Worm (Caenorhabditis elegans) whole organism, early embryonic: Measurements from ENCODE around the gene K01A2.5.
A peak's percentile ranks its signal among the peaks of the same experiment; 100 is the strongest.

ENCODE experiments used
- B0310.2 ChIP-seq: sonication (generic microtip); optimal IDR thresholded peaks from 2 replicates; lab custom pipeline; 2016; ENCODE audit warnings: mild to moderate bottlenecking, missing genetic modification characterization, missing compliant biosample characterization
- F13C5.2 ChIP-seq: sonication (generic microtip); optimal IDR thresholded peaks from 2 replicates; lab custom pipeline; 2017; ENCODE audit warnings: mild to moderate bottlenecking, missing genetic modification characterization, inconsistent platforms, missing compliant biosample characterization
- aly-1 ChIP-seq: sonication (generic microtip); optimal IDR thresholded peaks from 2 replicates; lab custom pipeline; 2016; ENCODE audit warnings: missing genetic modification characterization, missing compliant biosample characterization
- ama-1 ChIP-seq: fragments of 150-350 bp; optimal IDR thresholded peaks from 2 replicates; lab custom pipeline; 2014
- ceh-13 ChIP-seq: fragments of 200-800 bp; sonication (Bioruptor generic); optimal IDR thresholded peaks from 2 replicates; lab custom pipeline; 2018; ENCODE audit warnings: mild to moderate bottlenecking, missing genetic modification characterization, missing compliant biosample characterization
- ceh-36 ChIP-seq: sonication (generic microtip); optimal IDR thresholded peaks from 2 replicates; lab custom pipeline; 2016; ENCODE audit warnings: missing genetic modification characterization, inconsistent platforms, missing compliant biosample characterization
- ets-7 ChIP-seq: sonication (generic microtip); optimal IDR thresholded peaks from 2 replicates; lab custom pipeline; 2016; ENCODE audit warnings: missing genotype, missing genetic modification characterization, missing compliant biosample characterization
- flt-1 ChIP-seq: fragments of 200-800 bp; sonication (Bioruptor generic); IDR thresholded peaks from 2 replicates; pipeline ENCODE4 v1.3.6; 2022; ENCODE audit warnings: missing genetic modification characterization, missing compliant biosample characterization
- hmbx-1 ChIP-seq: sonication (generic microtip); optimal IDR thresholded peaks from 2 replicates; lab custom pipeline; 2016; ENCODE audit warnings: mild to moderate bottlenecking, missing genetic modification characterization, missing compliant biosample characterization
- hmg-4 ChIP-seq: fragments of 200-800 bp; sonication (Bioruptor generic); optimal IDR thresholded peaks from 2 replicates; lab custom pipeline; 2018; ENCODE audit warnings: mild to moderate bottlenecking, missing genetic modification characterization, missing compliant biosample characterization
- hnd-1 ChIP-seq: sonication (generic microtip); optimal IDR thresholded peaks from 2 replicates; lab custom pipeline; 2016; ENCODE audit warnings: missing genetic modification characterization, missing compliant biosample characterization
- pes-1 ChIP-seq: fragments of 200-800 bp; sonication (Bioruptor generic); IDR thresholded peaks from 2 replicates; pipeline ENCODE4 v1.3.6; 2022; ENCODE audit warnings: missing genetic modification reagents, missing genetic modification characterization, missing compliant biosample characterization
- scrt-1 ChIP-seq: fragments of 200-800 bp; sonication (Bioruptor generic); IDR thresholded peaks from 2 replicates; pipeline ENCODE4 v1.3.6; 2022; ENCODE audit warnings: missing genetic modification characterization, missing compliant biosample characterization
- sea-1 ChIP-seq: fragments of 200-800 bp; sonication (Bioruptor generic); conservative IDR thresholded peaks from 2 replicates; pipeline ENCODE4 v1.3.6; 2022; ENCODE audit warnings: missing genetic modification characterization, missing compliant biosample characterization
- tbx-11 ChIP-seq: fragments of 200-800 bp; sonication (Bioruptor generic); IDR thresholded peaks from 2 replicates; pipeline ENCODE4 v1.3.6; 2022; ENCODE audit warnings: missing genetic modification characterization, missing compliant biosample characterization
- tbx-37 ChIP-seq: fragments of 200-800 bp; sonication (Bioruptor generic); conservative IDR thresholded peaks from 2 replicates; pipeline ENCODE4 v1.3.6; 2022; ENCODE audit warnings: missing genetic modification reagents, missing genetic modification characterization, missing compliant biosample characterization
- tra-4 ChIP-seq: sonication (generic microtip); optimal IDR thresholded peaks from 2 replicates; lab custom pipeline; 2017; ENCODE audit warnings: missing genetic modification characterization, missing compliant biosample characterization

Gene K01A2.5

DNA sequence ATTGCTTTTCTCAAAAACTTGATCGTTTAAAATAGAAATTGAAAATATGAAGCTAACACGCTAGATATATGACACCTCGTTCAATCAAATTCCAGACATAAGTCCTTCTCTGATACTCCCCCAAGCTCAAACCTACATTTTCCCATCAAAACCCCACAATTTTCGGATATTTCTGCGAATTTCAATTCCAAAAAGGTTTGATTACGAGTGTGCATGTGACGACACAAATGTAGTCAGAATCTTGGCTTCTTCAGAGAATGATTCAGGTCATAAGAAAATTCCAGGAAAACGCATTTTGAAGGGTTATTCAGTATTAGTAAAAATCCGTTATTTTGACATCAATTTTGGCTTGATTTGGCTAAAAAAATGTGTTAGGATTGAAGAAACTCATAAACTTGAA lies 33.8 kb downstream of the K01A2.5 start:
- TF ChIP-seq aly-1: no peak
- TF ChIP-seq tra-4: no peak
- no peak for TF ChIP-seq B0310.2 (tag; lab: Kevin White, UChicago)
- TF ChIP-seq flt-1 (GFP tag; lab: Robert Waterston, UW): no peak
- no peak for TF ChIP-seq pes-1 (GFP tag; lab: Robert Waterston, UW)
- no peak for TF ChIP-seq hnd-1 (tag; lab: Kevin White, UChicago)
- TF ChIP-seq tbx-37 (GFP tag; lab: Robert Waterston, UW): no peak
- TF ChIP-seq scrt-1 (GFP tag; lab: Robert Waterston, UW): no peak
- TF ChIP-seq hmbx-1: no peak
- no peak for TF ChIP-seq F13C5.2 (tag; lab: Kevin White, UChicago)
- TF ChIP-seq ets-7: no peak
- no peak for TF ChIP-seq sea-1
- no peak for TF ChIP-seq tbx-11 (GFP tag; lab: Robert Waterston, UW)
- no peak for TF ChIP-seq ama-1 (lab: Kevin White, UChicago)
- TF ChIP-seq ceh-36 (tag; lab: Kevin White, UChicago): no peak
- TF ChIP-seq ceh-13 (GFP tag; lab: Kevin White, UChicago): no peak
- TF ChIP-seq hmg-4 (GFP tag; lab: Kevin White, UChicago): no peak

DNA sequence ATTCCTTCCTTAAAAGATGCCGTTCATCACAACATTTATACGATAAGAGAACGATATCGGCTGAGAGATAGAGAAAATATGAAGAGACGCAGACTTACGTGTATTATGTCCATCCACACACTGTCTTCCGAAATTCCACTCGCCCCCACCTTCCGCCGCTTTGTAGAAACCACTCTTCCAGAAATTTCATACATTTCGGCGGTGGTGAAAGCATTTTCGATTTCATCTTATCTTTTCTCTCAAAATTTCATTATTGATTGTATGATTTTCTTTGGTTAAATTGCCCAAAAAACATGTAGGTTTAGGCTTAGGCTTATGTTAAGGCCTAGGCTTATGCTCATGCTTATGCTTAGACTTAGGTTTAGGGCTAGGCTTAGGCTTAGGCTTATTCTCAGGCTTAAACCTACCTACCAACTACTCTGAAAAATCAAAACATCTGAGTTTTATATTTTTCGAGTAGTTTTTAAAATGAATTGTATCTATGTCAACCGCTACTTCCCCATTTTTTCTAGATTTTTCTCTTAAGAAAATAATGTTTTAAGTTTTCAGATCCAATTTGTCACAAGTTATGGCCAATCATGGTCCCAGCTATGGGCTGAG lies 36.3 kb downstream of the K01A2.5 start, which contains the start of gene cpn-2:
TSS of gene cpn-2 (plus strand) at position 550 of the 600 bp plus-strand sequence.
- TF ChIP-seq scrt-1 (GFP tag; lab: Robert Waterston, UW) (no peak), ets-7 (no peak), tbx-11 (GFP tag; lab: Robert Waterston, UW) (no peak), ama-1 (lab: Kevin White, UChicago) (no peak), pes-1 (GFP tag; lab: Robert Waterston, UW) (no peak), hmg-4 (GFP tag; lab: Kevin White, UChicago) (no peak), sea-1 (no peak), tra-4 (no peak), ceh-36 (tag; lab: Kevin White, UChicago) (no peak), ceh-13 (GFP tag; lab: Kevin White, UChicago) (no peak), B0310.2 (tag; lab: Kevin White, UChicago) (no peak), flt-1 (GFP tag; lab: Robert Waterston, UW) (no peak), hnd-1 (tag; lab: Kevin White, UChicago) (no peak), F13C5.2 (tag; lab: Kevin White, UChicago) (no peak), aly-1 (no peak), tbx-37 (GFP tag; lab: Robert Waterston, UW) (no peak), hmbx-1 (no peak)

DNA sequence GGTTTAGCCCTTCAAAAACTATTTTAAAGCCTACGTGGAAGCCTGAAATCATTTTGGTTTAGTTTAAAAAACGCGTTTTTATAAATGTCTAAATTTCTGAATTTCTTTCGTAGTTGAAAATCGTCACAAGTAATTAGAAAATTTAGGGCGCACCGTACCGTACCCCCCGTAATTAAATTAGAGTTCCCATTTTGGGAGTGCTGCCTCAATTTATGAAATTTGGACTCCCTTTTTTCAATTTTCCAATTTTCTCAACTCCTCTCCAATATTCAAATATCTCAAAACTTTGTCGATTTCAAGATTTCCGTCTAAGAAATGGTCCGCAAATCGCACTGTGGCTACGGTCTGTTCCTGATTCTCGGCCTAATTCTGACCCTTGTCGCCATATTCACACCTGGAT lies 39.2 kb downstream of the K01A2.5 start, which contains the start of gene clc-31:
TSS of gene clc-31 (plus strand) at position 301 of the 400 bp plus-strand sequence.
- TF ChIP-seq B0310.2 (tag; lab: Kevin White, UChicago): no peak
- no peak for TF ChIP-seq aly-1
- TF ChIP-seq F13C5.2 (tag; lab: Kevin White, UChicago): no peak
- no peak for TF ChIP-seq scrt-1 (GFP tag; lab: Robert Waterston, UW)
- TF ChIP-seq pes-1 (GFP tag; lab: Robert Waterston, UW): no peak
- no peak for TF ChIP-seq hmg-4 (GFP tag; lab: Kevin White, UChicago)
- TF ChIP-seq sea-1: no peak
- no peak for TF ChIP-seq hmbx-1
- TF ChIP-seq ets-7: no peak
- TF ChIP-seq hnd-1 (tag; lab: Kevin White, UChicago): no peak
- no peak for TF ChIP-seq ceh-13 (GFP tag; lab: Kevin White, UChicago)
- no peak for TF ChIP-seq tbx-11 (GFP tag; lab: Robert Waterston, UW)
- TF ChIP-seq flt-1 (GFP tag; lab: Robert Waterston, UW): no peak
- TF ChIP-seq ceh-36 (tag; lab: Kevin White, UChicago): no peak
- no peak for TF ChIP-seq tra-4
- TF ChIP-seq ama-1 (lab: Kevin White, UChicago): no peak
- TF ChIP-seq tbx-37 (GFP tag; lab: Robert Waterston, UW): no peak

DNA sequence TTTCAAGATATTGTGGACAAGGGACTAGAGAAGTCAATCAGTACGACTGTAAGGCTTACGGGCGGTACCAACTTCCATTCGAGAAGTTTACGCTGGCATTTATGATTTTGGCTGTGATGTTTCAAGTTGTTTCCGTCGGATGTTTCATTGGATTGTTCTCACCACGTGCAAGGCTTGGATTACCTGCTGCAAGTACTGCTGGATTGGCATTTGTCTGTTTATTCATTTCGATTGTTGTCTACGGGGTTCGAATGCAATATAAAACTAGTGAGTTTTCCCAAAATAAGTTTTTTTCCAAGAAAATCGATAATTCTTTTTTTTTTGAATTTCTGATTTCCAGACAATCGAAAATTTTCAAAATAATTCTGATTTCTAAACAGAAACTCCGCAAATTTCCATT lies 39.6 kb downstream of the K01A2.5 start:
- TF ChIP-seq tbx-11 (GFP tag; lab: Robert Waterston, UW) (no peak), hnd-1 (tag; lab: Kevin White, UChicago) (no peak), F13C5.2 (tag; lab: Kevin White, UChicago) (no peak), ama-1 (lab: Kevin White, UChicago) (no peak), ets-7 (no peak)

DNA sequence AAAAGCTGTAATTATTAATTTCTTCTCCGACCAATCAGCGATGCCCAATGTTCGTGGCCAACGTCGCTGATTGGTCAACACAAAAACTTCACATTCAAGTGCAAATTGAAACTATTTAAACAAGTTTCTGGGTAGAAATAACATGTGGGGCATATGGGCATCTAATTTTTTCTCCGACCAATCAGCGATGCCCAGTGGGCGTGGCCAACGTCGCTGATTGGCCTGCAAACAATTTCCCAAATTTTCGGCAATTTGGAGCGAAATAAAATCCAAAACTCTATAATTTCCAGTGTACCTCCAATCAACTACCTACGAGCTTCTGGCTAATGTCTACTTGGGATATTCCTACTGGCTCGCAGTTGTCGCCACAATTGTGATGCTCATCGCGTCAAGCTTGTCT lies 40.2 kb downstream of the K01A2.5 start:
- no peak for TF ChIP-seq scrt-1 (GFP tag; lab: Robert Waterston, UW)
- TF ChIP-seq flt-1 (GFP tag; lab: Robert Waterston, UW): no peak
- no peak for TF ChIP-seq ceh-36 (tag; lab: Kevin White, UChicago)
- TF ChIP-seq ceh-13 (GFP tag; lab: Kevin White, UChicago): no peak
- TF ChIP-seq tbx-11 (GFP tag; lab: Robert Waterston, UW): no peak
- TF ChIP-seq tra-4: no peak
- no peak for TF ChIP-seq hmg-4 (GFP tag; lab: Kevin White, UChicago)
- no peak for TF ChIP-seq sea-1
- no peak for TF ChIP-seq ets-7
- no peak for TF ChIP-seq tbx-37 (GFP tag; lab: Robert Waterston, UW)
- no peak for TF ChIP-seq aly-1
- TF ChIP-seq F13C5.2 (tag; lab: Kevin White, UChicago): no peak
- TF ChIP-seq hmbx-1: no peak
- TF ChIP-seq B0310.2 (tag; lab: Kevin White, UChicago): no peak
- TF ChIP-seq pes-1 (GFP tag; lab: Robert Waterston, UW): no peak
- TF ChIP-seq ama-1 (lab: Kevin White, UChicago): no peak

DNA sequence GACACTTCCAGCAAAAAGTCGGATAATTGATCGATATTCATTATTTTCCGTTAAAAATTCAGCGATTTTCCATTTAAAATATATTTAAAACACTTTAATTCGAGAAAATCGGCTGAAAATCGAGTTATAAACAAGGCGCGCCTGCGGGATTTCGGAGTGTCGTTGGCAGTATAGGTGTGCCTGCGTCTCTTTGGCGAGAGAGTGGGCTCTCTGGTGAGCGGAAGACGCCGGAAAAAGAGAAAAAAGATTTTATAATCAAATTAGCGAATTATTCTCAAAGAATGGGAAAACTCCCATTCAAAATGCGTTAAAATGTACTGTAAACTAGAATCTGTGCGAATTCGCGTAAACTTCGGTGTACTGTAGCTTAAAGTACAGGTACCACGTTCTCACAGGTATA lies 46.7 kb downstream of the K01A2.5 start, which contains the start of gene D1069.3:
TSS of gene D1069.3 (minus strand) at position 158 of the 400 bp plus-strand sequence.
- TF ChIP-seq F13C5.2 (tag; lab: Kevin White, UChicago) (peak; percentile 19), ets-7 (no peak)

DNA sequence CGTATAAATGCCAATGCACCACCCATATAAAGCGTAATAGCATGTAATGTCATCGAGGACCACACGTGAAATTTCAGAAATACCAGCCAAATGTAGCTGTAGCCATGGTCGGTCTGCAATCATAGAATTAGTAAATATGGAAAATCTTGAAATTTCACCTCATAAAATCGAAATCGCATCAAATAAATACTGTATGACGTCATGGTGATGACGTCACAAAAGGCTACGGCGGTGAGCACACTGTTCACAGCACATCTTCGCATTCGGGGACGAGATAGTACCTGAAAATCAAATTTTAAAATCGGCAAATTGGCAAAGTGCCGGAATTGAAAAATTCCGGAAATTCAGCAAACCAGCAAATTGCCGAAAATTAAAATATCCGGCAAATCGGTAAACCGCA lies 48.7 kb downstream of the K01A2.5 start:
- no peak for TF ChIP-seq sea-1
- TF ChIP-seq pes-1 (GFP tag; lab: Robert Waterston, UW): no peak
- no peak for TF ChIP-seq hmbx-1
- no peak for TF ChIP-seq ceh-36 (tag; lab: Kevin White, UChicago)
- no peak for TF ChIP-seq tbx-37 (GFP tag; lab: Robert Waterston, UW)
- no peak for TF ChIP-seq tbx-11 (GFP tag; lab: Robert Waterston, UW)
- no peak for TF ChIP-seq hmg-4 (GFP tag; lab: Kevin White, UChicago)
